Fruit fly (Drosophila melanogaster): ENCODE data around the gene Vps60.
A peak's percentile ranks its signal among the peaks of the same experiment; 100 is the strongest.

DNA sequence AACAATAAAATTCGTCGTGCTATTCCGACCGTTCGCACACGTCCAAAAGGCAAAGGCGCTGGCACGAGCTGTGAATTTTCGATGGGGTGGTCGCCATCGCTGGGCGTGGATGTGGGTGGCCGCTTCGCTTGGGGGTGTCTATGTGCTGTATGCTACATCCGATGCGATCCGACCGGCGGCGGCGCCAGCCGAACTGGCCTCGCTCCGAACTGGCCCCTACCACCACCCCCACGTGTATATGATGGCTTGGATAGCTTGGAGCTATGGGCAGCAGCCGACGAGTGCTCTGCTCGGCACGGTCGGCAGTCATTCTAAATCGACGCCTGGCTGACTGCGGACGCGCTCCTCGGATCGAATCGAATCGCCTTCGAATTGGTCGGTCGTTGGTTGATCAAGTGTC, 11.7 kb upstream of the Vps60 start, which contains the start of gene CG7497:
- no peak for TF ChIP-seq CG9797 (GFP tag; optimal IDR thresholded peaks at IDR 0.05)
- 0 out of 2 replicates have a peak, but pooled peaks have one; percentile 18 for TF ChIP-seq Oaz (GFP tag; IDR thresholded peaks at IDR 0.05)
- no peak for TF ChIP-seq Chrac-16 (GFP tag; optimal IDR thresholded peaks at IDR 0.05)

Measured in whole organism, embryonic.